Worm (Caenorhabditis elegans): ENCODE measurements around the gene cas-1.

- no peak for TF ChIP-seq klf-2 (GFP tag; conservative IDR thresholded peaks at IDR 0.05)
- no peak for TF ChIP-seq tab-1 (GFP tag; IDR thresholded peaks at IDR 0.05)
- TF ChIP-seq T22C8.4 (GFP tag; IDR thresholded peaks at IDR 0.05) = no peak
- TF ChIP-seq ztf-23 (GFP tag; IDR thresholded peaks at IDR 0.05) = no peak
- no peak for TF ChIP-seq ztf-29 (GFP tag; IDR thresholded peaks at IDR 0.05)
- TF ChIP-seq med-1 (GFP tag; optimal IDR thresholded peaks at IDR 0.05; ENCODE audit: insufficient read depth) = no peak
These were observed 27.4 kb downstream of the cas-1 start, which contains the start of gene T01C8.2 for ce11 chrX:16786021-16786488.

All from whole organism, midembryonic.